Fruit fly (Drosophila melanogaster) whole organism, embryonic: Measurements from ENCODE around the gene CG43273.

Source experiments
- CG10267 ChIP-seq: fragments of 200-800 bp; sonication (Bioruptor generic); optimal IDR thresholded peaks from 2 replicates; lab custom pipeline; 2018; ENCODE audit warnings: missing biosample characterization, mild to moderate bottlenecking, missing genetic modification characterization, moderate library complexity
- CG10366 ChIP-seq: fragments of 200-800 bp; sonication (Bioruptor generic); IDR thresholded peaks from 2 replicates; pipeline ENCODE4 v1.3.6; 2022; ENCODE audit warnings: missing biosample characterization, missing genetic modification characterization
- CG10462 ChIP-seq: fragments of 200-800 bp; sonication (Bioruptor generic); optimal IDR thresholded peaks from 2 replicates; lab custom pipeline; 2016; ENCODE audit warnings: missing biosample characterization, missing genetic modification characterization
- CG11456 ChIP-seq: fragments of 200-800 bp; sonication (Bioruptor generic); IDR thresholded peaks from 3 replicates; pipeline ENCODE4 v1.3.6; 2022; ENCODE audit warnings: missing biosample characterization, missing genetic modification characterization
- CG11695 ChIP-seq: fragments of 200-800 bp; sonication (Bioruptor generic); IDR thresholded peaks from 3 replicates; pipeline ENCODE4 v1.3.6; 2022; ENCODE audit warnings: missing biosample characterization, missing genetic modification characterization
- CG14710 ChIP-seq: fragments of 200-800 bp; sonication (Bioruptor generic); optimal IDR thresholded peaks from 3 replicates; lab custom pipeline; 2019; ENCODE audit warnings: missing biosample characterization, mild to moderate bottlenecking, missing genetic modification characterization, moderate library complexity
- CG15269 ChIP-seq: fragments of 200-800 bp; sonication (Bioruptor generic); optimal IDR thresholded peaks from 2 replicates; lab custom pipeline; 2018; ENCODE audit warnings: missing biosample characterization, mild to moderate bottlenecking, missing genetic modification characterization, moderate library complexity
- CG15696 ChIP-seq: fragments of 200-800 bp; sonication (Bioruptor generic); optimal IDR thresholded peaks from 2 replicates; lab custom pipeline; 2019; ENCODE audit warnings: missing biosample characterization, mild to moderate bottlenecking, missing genetic modification characterization, moderate library complexity
- CG16863 ChIP-seq: fragments of 200-800 bp; sonication (Bioruptor generic); optimal IDR thresholded peaks from 3 replicates; lab custom pipeline; 2016; ENCODE audit warnings: missing biosample characterization, missing genetic modification characterization
- CG2199 ChIP-seq: fragments of 200-800 bp; sonication (Bioruptor generic); IDR thresholded peaks from 3 replicates; pipeline ENCODE4 v1.3.6; 2022; ENCODE audit warnings: missing biosample characterization, missing genetic modification characterization
- CG2202 ChIP-seq: fragments of 200-800 bp; sonication (Bioruptor generic); optimal IDR thresholded peaks from 2 replicates; lab custom pipeline; 2018; ENCODE audit warnings: missing biosample characterization, mild to moderate bottlenecking, missing genetic modification characterization
- CG2889 ChIP-seq: fragments of 200-800 bp; sonication (Bioruptor generic); IDR thresholded peaks from 3 replicates; pipeline ENCODE4 v1.3.6; 2022; ENCODE audit warnings: missing biosample characterization, missing genetic modification characterization
- CG30020 ChIP-seq: fragments of 200-800 bp; optimal IDR thresholded peaks from 2 replicates; lab custom pipeline; 2019; ENCODE audit warnings: missing biosample characterization, mild to moderate bottlenecking, missing genetic modification characterization, moderate library complexity
- CG33557 ChIP-seq: fragments of 200-800 bp; sonication (Bioruptor generic); optimal IDR thresholded peaks from 2 replicates; lab custom pipeline; 2019; ENCODE audit warnings: missing biosample characterization, mild to moderate bottlenecking, missing genetic modification characterization, moderate library complexity
- CG5180 ChIP-seq: fragments of 200-800 bp; sonication (Bioruptor generic); optimal IDR thresholded peaks from 3 replicates; lab custom pipeline; 2017; ENCODE audit warnings: missing biosample characterization, missing genetic modification characterization, mild to moderate bottlenecking, moderate library complexity, missing genetic modification reagents
- CG8359 ChIP-seq: fragments of 200-800 bp; sonication (Bioruptor generic); optimal IDR thresholded peaks from 2 replicates; lab custom pipeline; 2017; ENCODE audit warnings: missing biosample characterization, mild to moderate bottlenecking, missing genetic modification characterization, borderline replicate concordance
- CG9437 ChIP-seq: fragments of 200-800 bp; sonication (Bioruptor generic); optimal IDR thresholded peaks from 2 replicates; lab custom pipeline; 2018; ENCODE audit warnings: missing biosample characterization, mild to moderate bottlenecking, missing genetic modification characterization
- D19A ChIP-seq: fragments of 200-800 bp; optimal IDR thresholded peaks from 3 replicates; lab custom pipeline; 2019; ENCODE audit warnings: missing biosample characterization, mild to moderate bottlenecking, missing genetic modification characterization, moderate library complexity
- D19B ChIP-seq: fragments of 200-800 bp; sonication (Bioruptor generic); optimal IDR thresholded peaks from 2 replicates; lab custom pipeline; 2017; ENCODE audit warnings: missing biosample characterization, mild to moderate bottlenecking, missing genetic modification characterization
- E2f2 ChIP-seq: fragments of 200-800 bp; sonication (Bioruptor generic); IDR thresholded peaks from 2 replicates; pipeline ENCODE4 v1.3.6; 2022; ENCODE audit warnings: missing biosample characterization, missing genetic modification characterization
- Ets97D ChIP-seq: fragments of 200-800 bp; sonication (Bioruptor generic); optimal IDR thresholded peaks from 3 replicates; lab custom pipeline; 2016; ENCODE audit warnings: missing biosample characterization, missing genetic modification characterization
- Fer2 ChIP-seq: fragments of 200-800 bp; sonication (Bioruptor generic); optimal IDR thresholded peaks from 2 replicates; lab custom pipeline; 2018; ENCODE audit warnings: missing biosample characterization, mild to moderate bottlenecking, missing genetic modification characterization, moderate library complexity
- Fer3 ChIP-seq: fragments of 200-800 bp; sonication (Bioruptor generic); optimal IDR thresholded peaks from 2 replicates; lab custom pipeline; 2018; ENCODE audit warnings: missing biosample characterization, mild to moderate bottlenecking, missing genetic modification characterization, moderate library complexity
- H2.0 ChIP-seq: fragments of 200-800 bp; sonication (Bioruptor generic); IDR thresholded peaks from 2 replicates; pipeline ENCODE4 v1.3.6; 2022; ENCODE audit warnings: missing biosample characterization, missing genetic modification characterization
- HHEX ChIP-seq: fragments of 200-800 bp; sonication (Bioruptor generic); optimal IDR thresholded peaks from 3 replicates; lab custom pipeline; 2017; ENCODE audit warnings: missing biosample characterization, mild to moderate bottlenecking, missing genetic modification characterization, missing genetic modification reagents
- HmgD ChIP-seq: fragments of 200-800 bp; sonication (Bioruptor generic); optimal IDR thresholded peaks from 3 replicates; lab custom pipeline; 2016; ENCODE audit warnings: missing biosample characterization, missing genetic modification characterization
- Ptx1 ChIP-seq: fragments of 200-800 bp; sonication (Bioruptor generic); IDR thresholded peaks from 2 replicates; pipeline ENCODE4 v1.3.6; 2022; ENCODE audit warnings: missing biosample characterization, missing genetic modification characterization
- Side ChIP-seq: fragments of 200-800 bp; sonication (Bioruptor generic); optimal IDR thresholded peaks from 2 replicates; lab custom pipeline; 2016; ENCODE audit warnings: missing biosample characterization, missing genetic modification characterization
- Sin3A ChIP-seq: fragments of >200 bp; optimal IDR thresholded peaks from 2 replicates; lab custom pipeline; 2018
- Trl ChIP-seq, 3 experiments: fragments of >200 bp in 2 of 3; fragments of 200-800 bp in 1 of 3; sonication (Bioruptor generic) in 1 of 3; optimal IDR thresholded peaks; 2 replicates in 1 of 3; 3 replicates in 2 of 3; lab custom pipeline; 2016 to 2017; ENCODE audit warnings: missing biosample characterization in 1 of 3, missing genetic modification characterization in 1 of 3
- btn ChIP-seq: fragments of 200-800 bp; sonication (Bioruptor generic); optimal IDR thresholded peaks from 2 replicates; lab custom pipeline; 2016; ENCODE audit warnings: missing biosample characterization, missing genetic modification characterization
- cad ChIP-seq: fragments of >200 bp; optimal IDR thresholded peaks from 2 replicates; lab custom pipeline; 2017; ENCODE audit warnings: missing biosample characterization, missing genetic modification characterization
- chif ChIP-seq, 2 experiments: fragments of 200-800 bp; sonication (Bioruptor generic); optimal IDR thresholded peaks; 3 replicates each; lab custom pipeline; 2016; ENCODE audit warnings: missing biosample characterization in 2 of 2, missing genetic modification characterization in 2 of 2
- dmrt11E ChIP-seq: fragments of 200-800 bp; sonication (Bioruptor generic); optimal IDR thresholded peaks from 3 replicates; lab custom pipeline; 2018; ENCODE audit warnings: missing biosample characterization, mild to moderate bottlenecking, missing genetic modification characterization, moderate library complexity
- ems ChIP-seq: fragments of 200-800 bp; sonication (Bioruptor generic); optimal IDR thresholded peaks from 3 replicates; lab custom pipeline; 2016; ENCODE audit warnings: missing biosample characterization, missing genetic modification characterization
- exex ChIP-seq: fragments of 200-800 bp; sonication (Bioruptor generic); optimal IDR thresholded peaks from 4 replicates; lab custom pipeline; 2018; ENCODE audit warnings: missing biosample characterization, mild to moderate bottlenecking, missing genetic modification characterization, moderate library complexity
- eyg ChIP-seq: fragments of 200-800 bp; sonication (Bioruptor generic); optimal IDR thresholded peaks from 3 replicates; lab custom pipeline; 2016; ENCODE audit warnings: missing biosample characterization, missing genetic modification characterization
- gem ChIP-seq: fragments of 200-800 bp; sonication (Bioruptor generic); optimal IDR thresholded peaks from 2 replicates; lab custom pipeline; 2019; ENCODE audit warnings: missing biosample characterization, mild to moderate bottlenecking, missing genetic modification characterization, moderate library complexity
- hth ChIP-seq: fragments of >200 bp; optimal IDR thresholded peaks from 2 replicates; lab custom pipeline; 2017; ENCODE audit warnings: inconsistent platforms
- ind ChIP-seq: fragments of 200-800 bp; sonication (Bioruptor generic); optimal IDR thresholded peaks from 3 replicates; lab custom pipeline; 2016; ENCODE audit warnings: missing biosample characterization, missing genetic modification characterization
- pho ChIP-seq: fragments of 200-800 bp; sonication (Bioruptor generic); optimal IDR thresholded peaks from 2 replicates; lab custom pipeline; 2016; ENCODE audit warnings: missing biosample characterization, missing genetic modification characterization
- salm ChIP-seq: fragments of 200-800 bp; sonication (Bioruptor generic); optimal IDR thresholded peaks from 2 replicates; lab custom pipeline; 2018; ENCODE audit warnings: missing biosample characterization, mild to moderate bottlenecking, missing genetic modification characterization
- sc ChIP-seq, 3 experiments: fragments of >200 bp in 2 of 3; fragments of 200-800 bp in 1 of 3; sonication (Bioruptor generic) in 1 of 3; optimal IDR thresholded peaks; 2 replicates in 2 of 3; 3 replicates in 1 of 3; lab custom pipeline; 2017; ENCODE audit warnings: mild to moderate bottlenecking in 1 of 3, missing biosample characterization in 1 of 3, missing genetic modification characterization in 1 of 3, missing genetic modification reagents in 1 of 3
- seq ChIP-seq: fragments of 200-800 bp; sonication (Bioruptor generic); IDR thresholded peaks from 2 replicates; pipeline ENCODE4 v1.3.6; 2022; ENCODE audit warnings: missing biosample characterization, missing genetic modification characterization
- sisA ChIP-seq: fragments of 200-800 bp; sonication (Bioruptor generic); IDR thresholded peaks from 2 replicates; pipeline ENCODE4 v1.3.6; 2022; ENCODE audit warnings: missing biosample characterization, missing genetic modification characterization
- tap ChIP-seq: fragments of 200-800 bp; optimal IDR thresholded peaks from 3 replicates; lab custom pipeline; 2019; ENCODE audit warnings: missing biosample characterization, mild to moderate bottlenecking, missing genetic modification characterization, moderate library complexity
- tna ChIP-seq: fragments of 200-800 bp; sonication (Bioruptor generic); IDR thresholded peaks from 2 replicates; pipeline ENCODE4 v1.3.6; 2022; ENCODE audit warnings: missing biosample characterization, missing genetic modification characterization; ENCODE audit not compliant: partially characterized antibody
- twi ChIP-seq: fragments of 200-800 bp; optimal IDR thresholded peaks from 2 replicates; lab custom pipeline; 2019; ENCODE audit warnings: missing biosample characterization, mild to moderate bottlenecking, missing genetic modification characterization, moderate library complexity
- usp ChIP-seq: fragments of >200 bp; optimal IDR thresholded peaks from 2 replicates; lab custom pipeline; 2017; ENCODE audit warnings: missing biosample characterization, missing genetic modification characterization

The CG43273 gene

dm6 chr3R:24813637-24814301 is 16.3 kb upstream of the CG43273 start, which contains the start of the genes lili and CG34150 (continued):
- TF ChIP-seq CG10267 (tag; lab: Kevin White, UChicago) (peak; percentile 80), Fer3 (tag; lab: Kevin White, UChicago) (peak; percentile 75), Trl (optimal IDR thresholded peaks at IDR 0.05; lab: Kevin White, UChicago) (no peak), Trl (GFP tag; optimal IDR thresholded peaks at IDR 0.05; lab: Kevin White, UChicago) (peak; percentile 80), CG15269 (tag; lab: Kevin White, UChicago) (peak; percentile 81), E2f2 (peak; percentile 76), gem (tag; lab: Kevin White, UChicago) (peak; percentile 83), CG11695 (GFP tag; lab: Robert Waterston, UW) (no peak), sc (optimal IDR thresholded peaks at IDR 0.05; lab: Kevin White, UChicago) (no peak), sc (GFP tag; optimal IDR thresholded peaks at IDR 0.05; lab: Kevin White, UChicago) (peak; percentile 36), CG10462 (GFP tag; lab: Kevin White, UChicago) (peak; percentile 71), HmgD (no peak), pho (GFP tag; lab: Kevin White, UChicago) (peak; percentile 79), HHEX (GFP tag; lab: Kevin White, UChicago) (no peak), CG30020 (tag; lab: Kevin White, UChicago) (peak; percentile 70), CG5180 (GFP tag; lab: Kevin White, UChicago) (no peak), ind (peak; percentile 73), H2.0 (0 out of 2 replicates have a peak, but pooled peaks have one; percentile 25), seq (peak; percentile 37; the same call in 1 of the 2 replicates), CG8359 (GFP tag; lab: Kevin White, UChicago) (no peak), hth (no peak), usp (GFP tag; lab: Kevin White, UChicago) (no peak), CG15696 (peak; percentile 82), salm (tag; lab: Kevin White, UChicago) (no peak), Ptx1 (GFP tag; lab: Robert Waterston, UW) (peak; percentile 81), CG10366 (GFP tag; lab: Robert Waterston, UW) (peak; percentile 63), D19B (GFP tag; lab: Kevin White, UChicago) (peak; percentile 19), CG2889 (GFP tag; lab: Robert Waterston, UW) (0 out of 3 replicates have a peak, but pooled peaks have one; percentile 45), sisA (GFP tag; lab: Robert Waterston, UW) (peak; percentile 62), CG2199 (GFP tag; lab: Robert Waterston, UW) (no peak), CG16863 (GFP tag; lab: Kevin White, UChicago) (peak; percentile 68), Side (peak; percentile 55), D19A (no peak), exex (tag; lab: Kevin White, UChicago) (no peak), CG11456 (GFP tag; lab: Robert Waterston, UW) (peak; percentile 77; the same call in 2 of the 3 replicates), Ets97D (GFP tag; lab: Kevin White, UChicago) (peak; percentile 76), chif (GFP tag; optimal IDR thresholded peaks at IDR 0.05; lab: Kevin White, UChicago) (peak; percentile 52 to 74), CG9437 (GFP tag; lab: Kevin White, UChicago) (peak; percentile 95), dmrt11E (tag; lab: Kevin White, UChicago) (peak; percentile 69), Sin3A (lab: Kevin White, UChicago) (peak; percentile 43), ems (GFP tag; lab: Kevin White, UChicago) (peak; percentile 70), btn (GFP tag; lab: Kevin White, UChicago) (no peak), tna (GFP tag; lab: Robert Waterston, UW) (peak; percentile 16; the same call in 1 of the 2 replicates), CG33557 (GFP tag; lab: Kevin White, UChicago) (peak; percentile 76), cad (GFP tag; lab: Kevin White, UChicago) (no peak), twi (tag; lab: Kevin White, UChicago) (peak; percentile 56), CG2202 (tag; lab: Kevin White, UChicago) (peak; percentile 32), eyg (GFP tag; lab: Kevin White, UChicago) (no peak), CG14710 (peak; percentile 91), tap (no peak), Fer2 (peak; percentile 81)
